Fruit fly (Drosophila melanogaster): Measurements from ENCODE around the gene CG32036.

- TF ChIP-seq CTCF (optimal IDR thresholded peaks at IDR 0.05) (no peak), CG8478 (optimal IDR thresholded peaks at IDR 0.05) (no peak)
Observed at dm6 chr3L:9503552-9504317, 14.7 kb upstream of the CG32036 start.
